Fruit fly (Drosophila melanogaster) whole organism, wandering third instar larva: ENCODE results near the gene CG43673.

Experiments used
- CG9705 ChIP-seq: fragments of 200-800 bp; sonication (Bioruptor generic); optimal IDR thresholded peaks from 2 replicates; lab custom pipeline; 2018; ENCODE audit warnings: missing biosample characterization, mild to moderate bottlenecking, missing genetic modification characterization
- CrebA ChIP-seq: fragments of 200-800 bp; sonication (Bioruptor generic); optimal IDR thresholded peaks from 2 replicates; lab custom pipeline; 2016; ENCODE audit warnings: missing biosample characterization, mild to moderate bottlenecking, missing genetic modification characterization, borderline replicate concordance
- Dfd ChIP-seq: fragments of >200 bp; optimal IDR thresholded peaks from 2 replicates; lab custom pipeline; 2017; ENCODE audit warnings: missing biosample characterization, missing genetic modification characterization
- Dif ChIP-seq: fragments of 200-275, 200-300 bp; sonication (Bioruptor generic); optimal IDR thresholded peaks from 2 replicates; lab custom pipeline; 2018; ENCODE audit warnings: missing biosample characterization, missing genetic modification characterization; ENCODE audit not compliant: partially characterized antibody
- GATAd ChIP-seq: sonication (Bioruptor generic); optimal IDR thresholded peaks from 2 replicates; lab custom pipeline; 2016; ENCODE audit warnings: missing biosample characterization, missing genetic modification characterization
- Jra ChIP-seq: sonication (Bioruptor generic); optimal IDR thresholded peaks from 2 replicates; lab custom pipeline; 2016; ENCODE audit warnings: missing biosample characterization, missing genetic modification characterization
- Rel ChIP-seq, 2 experiments: fragments of 200-800 bp; sonication (Bioruptor generic) in 1 of 2; optimal IDR thresholded peaks; 2 replicates in 1 of 2; 3 replicates in 1 of 2; lab custom pipeline; 2016 to 2019; ENCODE audit warnings: mild to moderate bottlenecking in 2 of 2, missing biosample characterization in 2 of 2, missing genetic modification characterization in 2 of 2, moderate library complexity in 1 of 2
- br ChIP-seq: fragments of 200-800 bp; sonication (Bioruptor generic); optimal IDR thresholded peaks from 2 replicates; lab custom pipeline; 2016; ENCODE audit warnings: missing biosample characterization, missing genetic modification characterization
- fru ChIP-seq: fragments of 200-800 bp; sonication (Bioruptor generic); optimal IDR thresholded peaks from 3 replicates; lab custom pipeline; 2016; ENCODE audit warnings: missing biosample characterization, mild to moderate bottlenecking, missing genetic modification characterization
- h ChIP-seq: fragments of 200-800 bp; sonication (Bioruptor generic); optimal IDR thresholded peaks from 3 replicates; lab custom pipeline; 2016; ENCODE audit warnings: missing biosample characterization, mild to moderate bottlenecking, missing genetic modification characterization
- psq ChIP-seq: fragments of 200-800 bp; sonication (Bioruptor generic); optimal IDR thresholded peaks from 3 replicates; lab custom pipeline; 2017; ENCODE audit warnings: missing biosample characterization, mild to moderate bottlenecking, missing genetic modification characterization, moderate library complexity
- sage ChIP-seq: fragments of 200-800 bp; sonication (Bioruptor generic); optimal IDR thresholded peaks from 2 replicates; lab custom pipeline; 2016; ENCODE audit warnings: missing biosample characterization, mild to moderate bottlenecking, missing genetic modification characterization

DNA sequence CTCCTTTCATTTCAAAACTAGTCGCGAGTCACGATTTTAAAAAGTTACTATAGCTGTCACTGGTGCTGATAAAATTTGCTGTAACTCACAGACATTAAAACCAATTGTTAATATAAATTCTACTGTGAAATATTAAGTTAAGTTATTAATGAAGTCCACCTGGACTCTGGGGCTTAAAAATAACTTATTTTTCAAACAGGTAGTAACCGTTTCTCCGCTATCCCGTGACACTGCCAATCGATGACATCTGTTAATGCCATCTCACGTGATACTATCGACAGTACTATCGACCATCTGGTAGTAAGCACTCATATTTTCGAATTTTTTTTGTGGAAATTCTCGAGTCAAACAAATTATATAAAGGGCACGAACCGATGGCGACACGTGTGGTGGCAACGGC lies 45.0 kb upstream of the CG43673 start, which contains the start of the genes CG12379 and MagR:
- TF ChIP-seq psq (GFP tag; lab: Kevin White, UChicago) = peak; percentile 32
- no peak for TF ChIP-seq CrebA (GFP tag; lab: Kevin White, UChicago)
- peak; percentile 71 for TF ChIP-seq CG9705 (GFP tag; lab: Kevin White, UChicago)
- no peak for TF ChIP-seq Jra (GFP tag; lab: Kevin White, UChicago)
- TF ChIP-seq sage (GFP tag; lab: Kevin White, UChicago) = no peak
- no peak for TF ChIP-seq Dif (GFP tag; lab: Kevin White, UChicago)
- TF ChIP-seq GATAd (GFP tag; lab: Kevin White, UChicago) = no peak
- TF ChIP-seq fru (GFP tag; lab: Kevin White, UChicago) = peak; percentile 71
- TF ChIP-seq h = peak; percentile 73
- TF ChIP-seq Rel (GFP tag; optimal IDR thresholded peaks at IDR 0.05; lab: Kevin White, UChicago) = no peak
- TF ChIP-seq Rel (tag; optimal IDR thresholded peaks at IDR 0.05; lab: Kevin White, UChicago) = peak; percentile 28
- TF ChIP-seq Dfd (GFP tag; lab: Kevin White, UChicago) = no peak
- peak; percentile 48 for TF ChIP-seq br (GFP tag; lab: Kevin White, UChicago)
